Worm (Caenorhabditis elegans) whole organism, early embryonic: ENCODE measurements around the gene ZC404.2.

Experiments used
- B0310.2 ChIP-seq: sonication (generic microtip); optimal IDR thresholded peaks from 2 replicates; lab custom pipeline; 2016; ENCODE audit warnings: mild to moderate bottlenecking, missing genetic modification characterization, missing compliant biosample characterization
- F13C5.2 ChIP-seq: sonication (generic microtip); optimal IDR thresholded peaks from 2 replicates; lab custom pipeline; 2017; ENCODE audit warnings: mild to moderate bottlenecking, missing genetic modification characterization, inconsistent platforms, missing compliant biosample characterization
- aly-1 ChIP-seq: sonication (generic microtip); optimal IDR thresholded peaks from 2 replicates; lab custom pipeline; 2016; ENCODE audit warnings: missing genetic modification characterization, missing compliant biosample characterization
- ama-1 ChIP-seq: fragments of 150-350 bp; optimal IDR thresholded peaks from 2 replicates; lab custom pipeline; 2014
- ceh-13 ChIP-seq: fragments of 200-800 bp; sonication (Bioruptor generic); optimal IDR thresholded peaks from 2 replicates; lab custom pipeline; 2018; ENCODE audit warnings: mild to moderate bottlenecking, missing genetic modification characterization, missing compliant biosample characterization
- ceh-36 ChIP-seq: sonication (generic microtip); optimal IDR thresholded peaks from 2 replicates; lab custom pipeline; 2016; ENCODE audit warnings: missing genetic modification characterization, inconsistent platforms, missing compliant biosample characterization
- ets-7 ChIP-seq: sonication (generic microtip); optimal IDR thresholded peaks from 2 replicates; lab custom pipeline; 2016; ENCODE audit warnings: missing genotype, missing genetic modification characterization, missing compliant biosample characterization
- flt-1 ChIP-seq: fragments of 200-800 bp; sonication (Bioruptor generic); IDR thresholded peaks from 2 replicates; pipeline ENCODE4 v1.3.6; 2022; ENCODE audit warnings: missing genetic modification characterization, missing compliant biosample characterization
- hmbx-1 ChIP-seq: sonication (generic microtip); optimal IDR thresholded peaks from 2 replicates; lab custom pipeline; 2016; ENCODE audit warnings: mild to moderate bottlenecking, missing genetic modification characterization, missing compliant biosample characterization
- hmg-4 ChIP-seq: fragments of 200-800 bp; sonication (Bioruptor generic); optimal IDR thresholded peaks from 2 replicates; lab custom pipeline; 2018; ENCODE audit warnings: mild to moderate bottlenecking, missing genetic modification characterization, missing compliant biosample characterization
- hnd-1 ChIP-seq: sonication (generic microtip); optimal IDR thresholded peaks from 2 replicates; lab custom pipeline; 2016; ENCODE audit warnings: missing genetic modification characterization, missing compliant biosample characterization
- pes-1 ChIP-seq: fragments of 200-800 bp; sonication (Bioruptor generic); IDR thresholded peaks from 2 replicates; pipeline ENCODE4 v1.3.6; 2022; ENCODE audit warnings: missing genetic modification reagents, missing genetic modification characterization, missing compliant biosample characterization
- scrt-1 ChIP-seq: fragments of 200-800 bp; sonication (Bioruptor generic); IDR thresholded peaks from 2 replicates; pipeline ENCODE4 v1.3.6; 2022; ENCODE audit warnings: missing genetic modification characterization, missing compliant biosample characterization
- sea-1 ChIP-seq: fragments of 200-800 bp; sonication (Bioruptor generic); conservative IDR thresholded peaks from 2 replicates; pipeline ENCODE4 v1.3.6; 2022; ENCODE audit warnings: missing genetic modification characterization, missing compliant biosample characterization
- tbx-11 ChIP-seq: fragments of 200-800 bp; sonication (Bioruptor generic); IDR thresholded peaks from 2 replicates; pipeline ENCODE4 v1.3.6; 2022; ENCODE audit warnings: missing genetic modification characterization, missing compliant biosample characterization
- tbx-37 ChIP-seq: fragments of 200-800 bp; sonication (Bioruptor generic); conservative IDR thresholded peaks from 2 replicates; pipeline ENCODE4 v1.3.6; 2022; ENCODE audit warnings: missing genetic modification reagents, missing genetic modification characterization, missing compliant biosample characterization
- tra-4 ChIP-seq: sonication (generic microtip); optimal IDR thresholded peaks from 2 replicates; lab custom pipeline; 2017; ENCODE audit warnings: missing genetic modification characterization, missing compliant biosample characterization

The ZC404.2 gene

ce11 chrV:6767576-6767975, 20.2 kb upstream of the ZC404.2 start:
- TF ChIP-seq ceh-13 (GFP tag; lab: Kevin White, UChicago) (no peak), ama-1 (lab: Kevin White, UChicago) (no peak), scrt-1 (GFP tag; lab: Robert Waterston, UW) (no peak), tbx-37 (no peak), B0310.2 (tag; lab: Kevin White, UChicago) (no peak), tra-4 (tag; lab: Kevin White, UChicago) (no peak), sea-1 (no peak), ceh-36 (tag; lab: Kevin White, UChicago) (no peak), ets-7 (tag; lab: Kevin White, UChicago) (no peak), hmg-4 (GFP tag; lab: Kevin White, UChicago) (no peak), hmbx-1 (no peak), flt-1 (GFP tag; lab: Robert Waterston, UW) (no peak), aly-1 (no peak), tbx-11 (GFP tag; lab: Robert Waterston, UW) (no peak), pes-1 (GFP tag; lab: Robert Waterston, UW) (no peak), hnd-1 (tag; lab: Kevin White, UChicago) (no peak)

DNA sequence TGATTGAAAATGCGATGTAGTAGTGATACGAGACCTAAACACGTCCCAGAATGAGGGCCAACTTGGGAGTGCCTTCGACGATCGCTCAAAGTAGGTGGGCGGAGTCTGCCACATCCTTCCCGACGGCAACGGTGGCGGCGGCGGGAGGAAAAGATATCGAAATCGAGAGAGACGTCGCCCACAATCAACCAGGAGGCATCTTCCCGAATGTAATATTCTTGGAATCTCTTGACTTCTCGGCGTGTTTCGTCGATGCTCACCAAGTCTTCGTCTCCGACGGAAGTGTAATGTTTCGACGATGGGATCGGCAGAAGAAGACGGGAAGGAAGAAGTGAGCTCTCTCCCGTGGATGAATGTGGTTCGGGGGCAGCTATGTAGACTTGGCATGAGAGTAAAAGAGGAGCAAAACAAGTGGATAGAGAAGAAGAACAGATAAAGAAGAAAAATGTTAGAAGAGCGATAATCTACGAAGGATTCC, 19.3 kb upstream of the ZC404.2 start, which contains the start of the genes T25F10.1 and clik-1:
Gene T25F10.1, plus strand, starts transcription at position 51 of the 478 bp plus-strand sequence.
Gene clik-1, minus strand, starts transcription at position 281 of the 478 bp plus-strand sequence.
- no peak for TF ChIP-seq sea-1
- no peak for TF ChIP-seq ceh-36 (tag; lab: Kevin White, UChicago)
- TF ChIP-seq flt-1 (GFP tag; lab: Robert Waterston, UW): no peak
- TF ChIP-seq tra-4 (tag; lab: Kevin White, UChicago): no peak
- no peak for TF ChIP-seq hmbx-1
- no peak for TF ChIP-seq ceh-13 (GFP tag; lab: Kevin White, UChicago)

ce11 chrV:6769440-6769839, 18.3 kb upstream of the ZC404.2 start:
- TF ChIP-seq F13C5.2 (no peak), hmg-4 (GFP tag; lab: Kevin White, UChicago) (no peak), hnd-1 (tag; lab: Kevin White, UChicago) (no peak), ama-1 (lab: Kevin White, UChicago) (no peak), aly-1 (no peak), tbx-11 (GFP tag; lab: Robert Waterston, UW) (no peak), ceh-13 (GFP tag; lab: Kevin White, UChicago) (no peak), tra-4 (tag; lab: Kevin White, UChicago) (no peak), tbx-37 (no peak), pes-1 (GFP tag; lab: Robert Waterston, UW) (no peak), ceh-36 (tag; lab: Kevin White, UChicago) (no peak), B0310.2 (tag; lab: Kevin White, UChicago) (no peak), scrt-1 (GFP tag; lab: Robert Waterston, UW) (no peak), hmbx-1 (no peak), sea-1 (no peak), ets-7 (tag; lab: Kevin White, UChicago) (no peak), flt-1 (GFP tag; lab: Robert Waterston, UW) (no peak)

- TF ChIP-seq hmbx-1: no peak
- TF ChIP-seq ceh-13 (GFP tag; lab: Kevin White, UChicago): no peak
These were observed 16.1 kb upstream of the ZC404.2 start, which contains the start of gene srh-30 for ce11 chrV:6771645-6772044. Gene srh-30 (minus strand): TSS chrV:6771745.

ce11 chrV:6773735-6774134, 14.0 kb upstream of the ZC404.2 start, which contains the start of gene ZC404.16:
Gene ZC404.16 (minus strand): TSS chrV:6773835.
- TF ChIP-seq pes-1 (GFP tag; lab: Robert Waterston, UW): no peak
- no peak for TF ChIP-seq aly-1
- no peak for TF ChIP-seq hnd-1 (tag; lab: Kevin White, UChicago)

DNA sequence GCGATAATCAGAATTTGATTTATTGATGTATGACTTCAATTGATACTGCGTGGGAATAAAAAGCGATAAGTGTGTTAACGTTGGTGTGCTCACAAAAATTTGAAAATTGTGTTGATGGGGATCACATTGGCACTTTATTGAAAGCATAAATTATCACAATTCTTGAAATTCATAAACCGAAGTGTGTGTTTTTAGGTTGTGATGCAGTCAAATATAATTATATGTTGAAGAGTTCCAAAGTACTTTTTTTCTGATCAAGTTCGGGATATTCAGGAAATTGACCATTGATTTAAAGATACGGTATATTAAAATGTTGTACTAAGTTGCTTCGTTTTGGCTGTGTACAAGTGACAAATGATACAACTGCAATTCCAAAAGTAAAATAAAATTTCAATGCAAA, 12.0 kb upstream of the ZC404.2 start, which contains the start of gene srh-28:
Gene srh-28, minus strand, starts transcription at position 101 of the 400 bp plus-strand sequence.
- no peak for TF ChIP-seq ets-7 (tag; lab: Kevin White, UChicago)
- no peak for TF ChIP-seq ama-1 (lab: Kevin White, UChicago)
- TF ChIP-seq scrt-1 (GFP tag; lab: Robert Waterston, UW): no peak
- TF ChIP-seq ceh-13 (GFP tag; lab: Kevin White, UChicago): no peak
- TF ChIP-seq sea-1: no peak
- no peak for TF ChIP-seq tra-4 (tag; lab: Kevin White, UChicago)
- TF ChIP-seq tbx-37: no peak
- no peak for TF ChIP-seq hmbx-1
- no peak for TF ChIP-seq F13C5.2
- TF ChIP-seq B0310.2 (tag; lab: Kevin White, UChicago): no peak
- no peak for TF ChIP-seq flt-1 (GFP tag; lab: Robert Waterston, UW)
- no peak for TF ChIP-seq hmg-4 (GFP tag; lab: Kevin White, UChicago)
- no peak for TF ChIP-seq aly-1
- no peak for TF ChIP-seq pes-1 (GFP tag; lab: Robert Waterston, UW)
- TF ChIP-seq ceh-36 (tag; lab: Kevin White, UChicago): no peak
- TF ChIP-seq tbx-11 (GFP tag; lab: Robert Waterston, UW): no peak
- TF ChIP-seq hnd-1 (tag; lab: Kevin White, UChicago): no peak

- TF ChIP-seq ets-7 (tag; lab: Kevin White, UChicago) (no peak), tbx-37 (no peak), flt-1 (GFP tag; lab: Robert Waterston, UW) (no peak), pes-1 (GFP tag; lab: Robert Waterston, UW) (no peak), F13C5.2 (no peak), sea-1 (no peak), ama-1 (lab: Kevin White, UChicago) (no peak), scrt-1 (GFP tag; lab: Robert Waterston, UW) (no peak), ceh-36 (tag; lab: Kevin White, UChicago) (no peak), tra-4 (tag; lab: Kevin White, UChicago) (no peak), hmg-4 (GFP tag; lab: Kevin White, UChicago) (no peak), tbx-11 (GFP tag; lab: Robert Waterston, UW) (no peak), aly-1 (no peak), hnd-1 (tag; lab: Kevin White, UChicago) (no peak), B0310.2 (tag; lab: Kevin White, UChicago) (no peak)
These were observed 9.3 kb upstream of the ZC404.2 start for ce11 chrV:6778457-6778856.
